Worm (Caenorhabditis elegans) whole organism, L1 larva: Measurements from ENCODE around the gene F25B3.5.

ENCODE experiments used
- C04F5.9 ChIP-seq: sonication (generic microtip); optimal IDR thresholded peaks from 2 replicates; lab custom pipeline; 2016; ENCODE audit warnings: missing genetic modification characterization, missing compliant biosample characterization
- F16B12.6 ChIP-seq: fragments of 150-350 bp; optimal IDR thresholded peaks from 2 replicates; lab custom pipeline; 2014; ENCODE audit warnings: missing biosample characterization, missing genetic modification characterization
- Y116A8C.19 ChIP-seq: sonication (generic microtip); optimal IDR thresholded peaks from 2 replicates; lab custom pipeline; 2016; ENCODE audit warnings: missing compliant biosample characterization, missing genetic modification characterization, borderline replicate concordance
- aha-1 ChIP-seq: fragments of 150-350 bp; optimal IDR thresholded peaks from 2 replicates; lab custom pipeline; 2014; ENCODE audit warnings: missing biosample characterization, missing genetic modification characterization
- alr-1 ChIP-seq: fragments of 200-800 bp; sonication (Bioruptor generic); optimal IDR thresholded peaks from 2 replicates; lab custom pipeline; 2018; ENCODE audit warnings: borderline replicate concordance, mild to moderate bottlenecking, missing genetic modification characterization, missing compliant biosample characterization
- blmp-1 ChIP-seq: fragments of 150-350 bp; optimal IDR thresholded peaks from 2 replicates; lab custom pipeline; 2014; ENCODE audit warnings: missing biosample characterization, missing genetic modification characterization
- ceh-63 ChIP-seq: fragments of 200-800 bp; sonication (Bioruptor generic); optimal IDR thresholded peaks from 2 replicates; lab custom pipeline; 2018; ENCODE audit warnings: mild to moderate bottlenecking, missing genetic modification characterization, missing compliant biosample characterization
- ceh-82 ChIP-seq, 3 experiments: fragments of 150-350 bp in 1 of 3; sonication (generic microtip) in 2 of 3; optimal IDR thresholded peaks; 2 replicates each; lab custom pipeline; 2014 to 2017; ENCODE audit warnings: missing biosample characterization in 3 of 3, missing genetic modification characterization in 3 of 3
- ceh-90 ChIP-seq: sonication (generic microtip); optimal IDR thresholded peaks from 2 replicates; lab custom pipeline; 2016; ENCODE audit warnings: missing genetic modification characterization, missing compliant biosample characterization
- efl-1 ChIP-seq, 4 experiments: fragments of 150-350 bp; optimal IDR thresholded peaks in 3 of 4; peaks in 1 of 4; 1 replicate in 1 of 4; 2 replicates in 3 of 4; lab custom pipeline; 2014; ENCODE audit warnings: missing biosample characterization in 2 of 4, missing genetic modification characterization in 2 of 4, missing genetic modification reagents in 2 of 4
- efl-3 ChIP-seq: fragments of 200-800 bp; sonication (Bioruptor generic); optimal IDR thresholded peaks from 2 replicates; lab custom pipeline; 2018; ENCODE audit warnings: mild to moderate bottlenecking, missing genetic modification characterization, missing compliant biosample characterization
- elt-2 ChIP-seq: sonication (generic microtip); optimal IDR thresholded peaks from 2 replicates; lab custom pipeline; 2016; ENCODE audit warnings: missing genetic modification characterization, mild to moderate bottlenecking, inconsistent platforms, missing compliant biosample characterization, missing genetic modification reagents
- elt-3 ChIP-seq, 6 experiments: fragments of 150-350 bp in 1 of 6; sonication (generic microtip); optimal IDR thresholded peaks; 2 replicates each; lab custom pipeline; 2017 to 2018; ENCODE audit warnings: missing biosample characterization in 6 of 6, missing genetic modification characterization in 6 of 6, inconsistent platforms in 1 of 6
- ets-5 ChIP-seq: fragments of 200-800 bp; sonication (Bioruptor generic); IDR thresholded peaks from 2 replicates; pipeline ENCODE4 v1.3.6; 2022; ENCODE audit warnings: missing genetic modification characterization, missing compliant biosample characterization
- fkh-10 ChIP-seq: sonication (generic microtip); optimal IDR thresholded peaks from 2 replicates; lab custom pipeline; 2017; ENCODE audit warnings: missing biosample characterization, missing genetic modification reagents, missing genetic modification characterization
- fkh-4 ChIP-seq: sonication (generic microtip); optimal IDR thresholded peaks from 2 replicates; lab custom pipeline; 2016; ENCODE audit warnings: missing compliant biosample characterization, missing genetic modification characterization, borderline replicate concordance
- fkh-8 ChIP-seq: sonication (generic microtip); optimal IDR thresholded peaks from 2 replicates; lab custom pipeline; 2016; ENCODE audit warnings: mild to moderate bottlenecking, missing genetic modification characterization, missing compliant biosample characterization
- fos-1 ChIP-seq: fragments of 150-350 bp; optimal IDR thresholded peaks from 2 replicates; lab custom pipeline; 2014; ENCODE audit warnings: missing biosample characterization, missing genetic modification characterization
- grh-1 ChIP-seq: fragments of 200-800 bp; sonication (Bioruptor generic); IDR thresholded peaks from 2 replicates; pipeline ENCODE4 v1.3.6; 2022; ENCODE audit warnings: missing genetic modification reagents, missing genetic modification characterization, missing compliant biosample characterization
- hlh-17 ChIP-seq: fragments of 200-800 bp; sonication (Bioruptor generic); optimal IDR thresholded peaks from 2 replicates; lab custom pipeline; 2018; ENCODE audit warnings: missing genetic modification characterization, mild to moderate bottlenecking, missing compliant biosample characterization, moderate library complexity, borderline replicate concordance
- hpl-2 ChIP-seq: fragments of 150-350 bp; optimal IDR thresholded peaks from 2 replicates; lab custom pipeline; 2014; ENCODE audit warnings: missing biosample characterization, missing genetic modification reagents, missing genetic modification characterization
- irx-1 ChIP-seq: sonication (generic microtip); optimal IDR thresholded peaks from 2 replicates; lab custom pipeline; 2016; ENCODE audit warnings: missing genetic modification characterization, missing compliant biosample characterization
- isw-1 ChIP-seq: fragments of 200-800 bp; sonication (Bioruptor generic); IDR thresholded peaks from 2 replicates; pipeline ENCODE4 v1.3.6; 2022; ENCODE audit warnings: missing genetic modification characterization, missing compliant biosample characterization
- lin-15B ChIP-seq: fragments of 150-350 bp; sonication (generic microtip); optimal IDR thresholded peaks from 3 replicates; lab custom pipeline; 2014; ENCODE audit warnings: missing biosample characterization, missing genetic modification characterization
- lin-35 ChIP-seq, 2 experiments: fragments of 150-350 bp; optimal IDR thresholded peaks; 2 replicates each; lab custom pipeline; 2014; ENCODE audit warnings: missing biosample characterization in 2 of 2, missing genetic modification characterization in 2 of 2, missing genetic modification reagents in 2 of 2
- lin-39 ChIP-seq: fragments of 150-350 bp; optimal IDR thresholded peaks from 2 replicates; lab custom pipeline; 2014; ENCODE audit warnings: missing biosample characterization, missing genetic modification reagents, missing genetic modification characterization
- mep-1 ChIP-seq: fragments of 150-350 bp; optimal IDR thresholded peaks from 2 replicates; lab custom pipeline; 2014; ENCODE audit warnings: missing biosample characterization, missing genetic modification characterization
- nhr-19 ChIP-seq: fragments of 200-800 bp; sonication (Bioruptor generic); conservative IDR thresholded peaks from 2 replicates; pipeline ENCODE4 v1.3.6; 2022; ENCODE audit warnings: missing genetic modification characterization, missing compliant biosample characterization
- nhr-20 ChIP-seq: sonication (generic microtip); optimal IDR thresholded peaks from 2 replicates; lab custom pipeline; 2016; ENCODE audit warnings: mild to moderate bottlenecking, missing genetic modification characterization, missing compliant biosample characterization
- nhr-28 ChIP-seq: fragments of 150-350 bp; optimal IDR thresholded peaks from 2 replicates; lab custom pipeline; 2014; ENCODE audit warnings: missing biosample characterization, missing genetic modification characterization
- nhr-71 ChIP-seq: sonication (generic microtip); optimal IDR thresholded peaks from 2 replicates; lab custom pipeline; 2016; ENCODE audit warnings: mild to moderate bottlenecking, missing genetic modification characterization, moderate library complexity, missing compliant biosample characterization
- nhr-77 ChIP-seq: fragments of 150-350 bp; optimal IDR thresholded peaks from 2 replicates; lab custom pipeline; 2014; ENCODE audit warnings: missing biosample characterization, missing genetic modification characterization
- nhr-84 ChIP-seq: sonication (generic microtip); optimal IDR thresholded peaks from 2 replicates; lab custom pipeline; 2017; ENCODE audit warnings: missing biosample characterization, missing genetic modification characterization
- pag-3 ChIP-seq: sonication (generic microtip); optimal IDR thresholded peaks from 2 replicates; lab custom pipeline; 2017; ENCODE audit warnings: missing genetic modification characterization, mild to moderate bottlenecking, missing compliant biosample characterization, antibody characterized with exemption, borderline replicate concordance; ENCODE audit not compliant: insufficient read depth
- pax-3 ChIP-seq: fragments of 200-800 bp; sonication (Bioruptor generic); optimal IDR thresholded peaks from 2 replicates; lab custom pipeline; 2018; ENCODE audit warnings: mild to moderate bottlenecking, missing genetic modification characterization, moderate library complexity, missing compliant biosample characterization
- skn-1 ChIP-seq: fragments of 150-350 bp; optimal IDR thresholded peaks from 2 replicates; lab custom pipeline; 2014; ENCODE audit warnings: missing biosample characterization, missing genetic modification characterization
- snpc-4 ChIP-seq: fragments of 150-350 bp; optimal IDR thresholded peaks from 2 replicates; lab custom pipeline; 2014; ENCODE audit warnings: missing biosample characterization, missing genetic modification characterization
- sox-4 ChIP-seq: sonication (generic microtip); optimal IDR thresholded peaks from 2 replicates; lab custom pipeline; 2016; ENCODE audit warnings: missing genetic modification characterization, missing compliant biosample characterization
- sup-37 ChIP-seq: fragments of 200-800 bp; sonication (Bioruptor generic); optimal IDR thresholded peaks from 2 replicates; lab custom pipeline; 2018; ENCODE audit warnings: mild to moderate bottlenecking, missing genetic modification characterization, missing compliant biosample characterization
- tlp-1 ChIP-seq: fragments of 150-350 bp; optimal IDR thresholded peaks from 2 replicates; lab custom pipeline; 2014; ENCODE audit warnings: missing biosample characterization, missing genetic modification characterization
- unc-130 ChIP-seq: fragments of 150-350 bp; optimal IDR thresholded peaks from 2 replicates; lab custom pipeline; 2017; ENCODE audit warnings: missing biosample characterization, missing genetic modification characterization, inconsistent platforms
- unc-30 ChIP-seq: sonication (generic microtip); optimal IDR thresholded peaks from 2 replicates; lab custom pipeline; 2017; ENCODE audit warnings: missing biosample characterization, missing genetic modification characterization
- unc-98 ChIP-seq: fragments of 200-800 bp; sonication (Bioruptor generic); IDR thresholded peaks from 2 replicates; pipeline ENCODE4 v1.3.6; 2022; ENCODE audit warnings: missing genetic modification characterization, missing compliant biosample characterization
- zag-1 ChIP-seq: fragments of 150-350 bp; optimal IDR thresholded peaks from 2 replicates; lab custom pipeline; 2014; ENCODE audit warnings: missing biosample characterization, missing genetic modification characterization
- zip-4 ChIP-seq: fragments of 200-800 bp; sonication (Bioruptor generic); optimal IDR thresholded peaks from 2 replicates; lab custom pipeline; 2018; ENCODE audit warnings: mild to moderate bottlenecking, missing genetic modification characterization, moderate library complexity, missing compliant biosample characterization
- ztf-4 ChIP-seq: fragments of 150-350 bp; optimal IDR thresholded peaks from 2 replicates; lab custom pipeline; 2014; ENCODE audit warnings: missing biosample characterization, missing genetic modification characterization

Gene F25B3.5

ce11 chrV:9527984-9528383 is 42.1 kb downstream of the F25B3.5 start:
- no peak for TF ChIP-seq efl-3 (GFP tag; lab: Kevin White, UChicago)
- no peak for TF ChIP-seq ceh-82 (tag; optimal IDR thresholded peaks at IDR 0.05; lab: Kevin White, UChicago)
- TF ChIP-seq lin-39 (tag; lab: Kevin White, UChicago) = no peak
- TF ChIP-seq fos-1 (tag; lab: Kevin White, UChicago) = no peak

- TF ChIP-seq F16B12.6 (tag; lab: Kevin White, UChicago) (no peak), Y116A8C.19 (tag; lab: Kevin White, UChicago) (no peak), ceh-63 (GFP tag; lab: Kevin White, UChicago) (no peak), elt-2 (tag; lab: Kevin White, UChicago) (no peak), nhr-77 (no peak), zag-1 (tag; lab: Kevin White, UChicago) (no peak), ets-5 (GFP tag; lab: Robert Waterston, UW) (no peak), sup-37 (no peak), isw-1 (GFP tag; lab: Robert Waterston, UW) (no peak), fkh-8 (tag; lab: Kevin White, UChicago) (no peak), lin-15B (no peak), unc-30 (no peak), pag-3 (tag; lab: Kevin White, UChicago) (no peak), elt-3 (tag; optimal IDR thresholded peaks at IDR 0.05; lab: Kevin White, UChicago) (no peak), snpc-4 (tag; lab: Kevin White, UChicago) (no peak), pax-3 (tag; lab: Kevin White, UChicago) (no peak), skn-1 (tag; lab: Kevin White, UChicago) (no peak), zip-4 (GFP tag; lab: Kevin White, UChicago) (no peak), nhr-84 (tag; lab: Kevin White, UChicago) (no peak)
Observed at ce11 chrV:9527337-9527736, 42.8 kb downstream of the F25B3.5 start.

- TF ChIP-seq efl-1 (optimal IDR thresholded peaks at IDR 0.05; lab: Kevin White, UChicago) (no peak), efl-1 (GFP tag; optimal IDR thresholded peaks at IDR 0.05 in 1 of 2; lab: Kevin White, UChicago) (peak in 1 of 2 experiments; percentile 41), unc-130 (tag; lab: Kevin White, UChicago) (no peak), nhr-20 (tag; lab: Kevin White, UChicago) (peak; percentile 11), sox-4 (tag; lab: Kevin White, UChicago) (no peak), lin-39 (tag; lab: Kevin White, UChicago) (no peak), grh-1 (GFP tag; lab: Robert Waterston, UW) (no peak), zip-4 (GFP tag; lab: Kevin White, UChicago) (no peak), elt-2 (tag; lab: Kevin White, UChicago) (peak; percentile 77), F16B12.6 (tag; lab: Kevin White, UChicago) (no peak), lin-35 (GFP tag; optimal IDR thresholded peaks at IDR 0.05; lab: Kevin White, UChicago) (peak in 1 of 2 experiments; percentile 7), elt-3 (tag; optimal IDR thresholded peaks at IDR 0.05; lab: Kevin White, UChicago) (no peak), tlp-1 (tag; lab: Kevin White, UChicago) (no peak), nhr-77 (no peak), sup-37 (no peak), blmp-1 (tag; lab: Kevin White, UChicago) (no peak), aha-1 (tag; lab: Kevin White, UChicago) (no peak), nhr-28 (tag; lab: Kevin White, UChicago) (no peak), ceh-90 (tag; lab: Kevin White, UChicago) (no peak), mep-1 (no peak), alr-1 (tag; lab: Kevin White, UChicago) (no peak), zag-1 (tag; lab: Kevin White, UChicago) (no peak)
- TF ChIP-seq, all 84 proteins: peak for 4
Observed at ce11 chrV:9526470-9526869, 43.6 kb downstream of the F25B3.5 start, which contains the start of gene C50F4.1. C50F4.1 (plus strand) TSS chrV:9526793.

ce11 chrV:9524099-9524498 is 46.0 kb downstream of the F25B3.5 start, which contains the start of gene C50F4.9:
C50F4.9 (minus strand) TSS chrV:9524199.
- TF ChIP-seq sup-37 (no peak), sox-4 (tag; lab: Kevin White, UChicago) (no peak), irx-1 (no peak), fkh-4 (tag; lab: Kevin White, UChicago) (no peak), lin-39 (tag; lab: Kevin White, UChicago) (no peak), hlh-17 (no peak), nhr-71 (tag; lab: Kevin White, UChicago) (no peak), snpc-4 (tag; lab: Kevin White, UChicago) (no peak), mep-1 (no peak), C04F5.9 (tag; lab: Kevin White, UChicago) (no peak), nhr-20 (tag; lab: Kevin White, UChicago) (no peak), hpl-2 (GFP tag; lab: Kevin White, UChicago) (no peak), nhr-19 (GFP tag; lab: Robert Waterston, UW) (no peak), unc-98 (no peak), ztf-4 (no peak), fkh-10 (no peak)
